Fruit fly (Drosophila melanogaster) whole organism, embryonic: Measurements from ENCODE around the gene CG31313.

Experiments
- Abd-B ChIP-seq: fragments of 200-800 bp; sonication (Bioruptor generic); optimal IDR thresholded peaks from 2 replicates; lab custom pipeline; 2018; ENCODE audit warnings: missing biosample characterization, mild to moderate bottlenecking, missing genetic modification characterization, moderate library complexity
- Aef1 ChIP-seq: fragments of 200-800 bp; sonication (Bioruptor generic); IDR thresholded peaks from 3 replicates; pipeline ENCODE4 v1.3.6; 2022; ENCODE audit warnings: missing biosample characterization, missing genetic modification characterization
- Atf3 ChIP-seq: fragments of 200-800 bp; sonication (Bioruptor generic); optimal IDR thresholded peaks from 3 replicates; lab custom pipeline; 2016; ENCODE audit warnings: missing biosample characterization, missing genetic modification characterization
- Blimp-1 ChIP-seq: fragments of 200-800 bp; sonication (Bioruptor generic); optimal IDR thresholded peaks from 3 replicates; lab custom pipeline; 2018; ENCODE audit warnings: missing biosample characterization, missing genetic modification characterization, mild to moderate bottlenecking, moderate library complexity, missing genetic modification reagents
- Bteb2 ChIP-seq: fragments of 200-800 bp; sonication (Bioruptor generic); optimal IDR thresholded peaks from 2 replicates; lab custom pipeline; 2016; ENCODE audit warnings: missing biosample characterization, missing genetic modification characterization
- CG10147 ChIP-seq: fragments of 200-800 bp; sonication (Bioruptor generic); optimal IDR thresholded peaks from 2 replicates; lab custom pipeline; 2019; ENCODE audit warnings: missing biosample characterization, mild to moderate bottlenecking, missing genetic modification characterization, moderate library complexity
- CG10274 ChIP-seq: fragments of 200-800 bp; sonication (Bioruptor generic); optimal IDR thresholded peaks from 3 replicates; lab custom pipeline; 2017; ENCODE audit warnings: missing biosample characterization, mild to moderate bottlenecking, missing genetic modification characterization
- CG10979 ChIP-seq: fragments of 200-800 bp; sonication (Bioruptor generic); optimal IDR thresholded peaks from 2 replicates; lab custom pipeline; 2018; ENCODE audit warnings: missing biosample characterization, mild to moderate bottlenecking, missing genetic modification characterization, moderate library complexity
- CG15601 ChIP-seq: fragments of 200-800 bp; sonication (Bioruptor generic); optimal IDR thresholded peaks from 3 replicates; lab custom pipeline; 2019; ENCODE audit warnings: missing biosample characterization, mild to moderate bottlenecking, missing genetic modification characterization, moderate library complexity
- CG1603 ChIP-seq: fragments of 200-800 bp; sonication (Bioruptor generic); optimal IDR thresholded peaks from 2 replicates; lab custom pipeline; 2019; ENCODE audit warnings: missing biosample characterization, mild to moderate bottlenecking, missing genetic modification characterization, moderate library complexity
- CG16813 ChIP-seq: fragments of 200-800 bp; sonication (Bioruptor generic); IDR thresholded peaks from 3 replicates; pipeline ENCODE4 v1.3.6; 2022; ENCODE audit warnings: missing biosample characterization, missing genetic modification characterization; ENCODE audit not compliant: partially characterized antibody
- CG18011 ChIP-seq: fragments of 200-800 bp; sonication (Bioruptor generic); optimal IDR thresholded peaks from 2 replicates; lab custom pipeline; 2017; ENCODE audit warnings: missing biosample characterization, missing genetic modification characterization, mild to moderate bottlenecking, moderate library complexity, missing genotype
- CG31224 ChIP-seq: fragments of 200-800 bp; sonication (Bioruptor generic); IDR thresholded peaks from 2 replicates; pipeline ENCODE4 v1.3.6; 2022; ENCODE audit warnings: missing biosample characterization, missing genetic modification characterization
- CG3281 ChIP-seq: fragments of 200-800 bp; sonication (Bioruptor generic); optimal IDR thresholded peaks from 3 replicates; lab custom pipeline; 2017; ENCODE audit warnings: missing biosample characterization, mild to moderate bottlenecking, missing genetic modification characterization
- CG33557 ChIP-seq: fragments of 200-800 bp; sonication (Bioruptor generic); optimal IDR thresholded peaks from 2 replicates; lab custom pipeline; 2019; ENCODE audit warnings: missing biosample characterization, mild to moderate bottlenecking, missing genetic modification characterization, moderate library complexity
- CG34422 ChIP-seq: fragments of 200-800 bp; sonication (Bioruptor generic); IDR thresholded peaks from 3 replicates; pipeline ENCODE4 v1.3.6; 2022; ENCODE audit warnings: missing biosample characterization, missing genetic modification characterization
- CG4730 ChIP-seq: fragments of 200-800 bp; sonication (Bioruptor generic); IDR thresholded peaks from 2 replicates; pipeline ENCODE4 v1.3.6; 2022; ENCODE audit warnings: missing biosample characterization, missing genetic modification characterization
- CG6813 ChIP-seq: fragments of 200-800 bp; sonication (Bioruptor generic); optimal IDR thresholded peaks from 2 replicates; lab custom pipeline; 2017; ENCODE audit warnings: missing biosample characterization, missing genetic modification characterization, mild to moderate bottlenecking, moderate library complexity, missing genetic modification reagents
- CG7556 ChIP-seq: fragments of 200-800 bp; sonication (Bioruptor generic); optimal IDR thresholded peaks from 2 replicates; lab custom pipeline; 2017; ENCODE audit warnings: missing biosample characterization, mild to moderate bottlenecking, missing genetic modification characterization
- CG7839 ChIP-seq: fragments of 200-800 bp; sonication (Bioruptor generic); optimal IDR thresholded peaks from 3 replicates; lab custom pipeline; 2018; ENCODE audit warnings: missing biosample characterization, mild to moderate bottlenecking, missing genetic modification characterization, moderate library complexity
- CTCF ChIP-seq: fragments of 200-800 bp; sonication (Bioruptor generic); optimal IDR thresholded peaks from 2 replicates; lab custom pipeline; 2017; ENCODE audit warnings: missing biosample characterization, mild to moderate bottlenecking, missing genetic modification characterization, moderate library complexity
- CrebB ChIP-seq: fragments of 200-800 bp; sonication (Bioruptor generic); optimal IDR thresholded peaks from 3 replicates; lab custom pipeline; 2018; ENCODE audit warnings: missing biosample characterization, mild to moderate bottlenecking, missing genetic modification characterization
- Deaf1 ChIP-seq: fragments of 200-800 bp; optimal IDR thresholded peaks from 3 replicates; lab custom pipeline; 2019; ENCODE audit warnings: missing biosample characterization, mild to moderate bottlenecking, missing genetic modification characterization, moderate library complexity
- Doc2 ChIP-seq: fragments of 200-800 bp; sonication (Bioruptor generic); IDR thresholded peaks from 2 replicates; pipeline ENCODE4 v1.3.6; 2022; ENCODE audit warnings: missing biosample characterization, missing genetic modification characterization
- Drgx ChIP-seq: fragments of 200-800 bp; sonication (Bioruptor generic); IDR thresholded peaks from 2 replicates; pipeline ENCODE4 v1.3.6; 2022; ENCODE audit warnings: missing biosample characterization, missing genetic modification characterization
- Ets97D ChIP-seq: fragments of 200-800 bp; sonication (Bioruptor generic); optimal IDR thresholded peaks from 3 replicates; lab custom pipeline; 2016; ENCODE audit warnings: missing biosample characterization, missing genetic modification characterization
- Gsc ChIP-seq: fragments of 200-800 bp; sonication (Bioruptor generic); IDR thresholded peaks from 2 replicates; pipeline ENCODE4 v1.3.6; 2022; ENCODE audit warnings: missing biosample characterization, missing genetic modification characterization
- H2.0 ChIP-seq: fragments of 200-800 bp; sonication (Bioruptor generic); IDR thresholded peaks from 2 replicates; pipeline ENCODE4 v1.3.6; 2022; ENCODE audit warnings: missing biosample characterization, missing genetic modification characterization
- HmgD ChIP-seq: fragments of 200-800 bp; sonication (Bioruptor generic); optimal IDR thresholded peaks from 3 replicates; lab custom pipeline; 2016; ENCODE audit warnings: missing biosample characterization, missing genetic modification characterization
- Hmr ChIP-seq: fragments of 200-800 bp; sonication (Bioruptor generic); optimal IDR thresholded peaks from 3 replicates; lab custom pipeline; 2017; ENCODE audit warnings: mild to moderate bottlenecking, missing biosample characterization, missing genetic modification reagents, missing genetic modification characterization
- ab ChIP-seq: fragments of 200-800 bp; sonication (Bioruptor generic); optimal IDR thresholded peaks from 2 replicates; lab custom pipeline; 2016; ENCODE audit warnings: missing biosample characterization, missing genetic modification characterization
- bsh ChIP-seq, 2 experiments: fragments of 200-800 bp; sonication (Bioruptor generic); optimal IDR thresholded peaks; 2 replicates each; lab custom pipeline; 2017 to 2018; ENCODE audit warnings: mild to moderate bottlenecking in 2 of 2, missing biosample characterization in 2 of 2, missing genetic modification characterization in 2 of 2, moderate library complexity in 1 of 2
- chn ChIP-seq: fragments of 200-800 bp; sonication (Bioruptor generic); optimal IDR thresholded peaks from 2 replicates; lab custom pipeline; 2016; ENCODE audit warnings: missing biosample characterization, missing genetic modification characterization
- eyg ChIP-seq: fragments of 200-800 bp; sonication (Bioruptor generic); optimal IDR thresholded peaks from 3 replicates; lab custom pipeline; 2016; ENCODE audit warnings: missing biosample characterization, missing genetic modification characterization
- fru ChIP-seq: fragments of >200 bp; optimal IDR thresholded peaks from 2 replicates; lab custom pipeline; 2017
- gro ChIP-seq: fragments of 200-800 bp; sonication (Bioruptor generic); optimal IDR thresholded peaks from 2 replicates; lab custom pipeline; 2016; ENCODE audit warnings: missing biosample characterization, missing genetic modification characterization
- hb ChIP-seq: fragments of 200-800 bp; sonication (Bioruptor generic); IDR thresholded peaks from 3 replicates; pipeline ENCODE4 v1.3.6; 2022; ENCODE audit warnings: missing biosample characterization, missing genetic modification characterization; ENCODE audit not compliant: partially characterized antibody
- hkb ChIP-seq, 2 experiments: fragments of 200-800 bp in 1 of 2; fragments of >200 bp in 1 of 2; sonication (Bioruptor generic) in 1 of 2; IDR thresholded peaks in 1 of 2; optimal IDR thresholded peaks in 1 of 2; 2 replicates each; pipeline versions ENCODE4 v1.3.6 to Lab custom; 2017 to 2022; ENCODE audit warnings: missing biosample characterization in 1 of 2, missing genetic modification characterization in 1 of 2
- jumu ChIP-seq: fragments of 200-800 bp; sonication (Bioruptor generic); optimal IDR thresholded peaks from 3 replicates; lab custom pipeline; 2016; ENCODE audit warnings: missing biosample characterization, missing genetic modification characterization
- lmd ChIP-seq: fragments of 200-800 bp; sonication (Bioruptor generic); IDR thresholded peaks from 2 replicates; pipeline ENCODE4 v1.3.6; 2022; ENCODE audit warnings: missing biosample characterization, missing genetic modification characterization
- mam ChIP-seq: fragments of 200-800 bp; sonication (Bioruptor generic); optimal IDR thresholded peaks from 3 replicates; lab custom pipeline; 2016; ENCODE audit warnings: missing biosample characterization, missing genetic modification characterization
- pnt ChIP-seq: fragments of 200-800 bp; sonication (Bioruptor generic); optimal IDR thresholded peaks from 3 replicates; lab custom pipeline; 2016; ENCODE audit warnings: missing biosample characterization, missing genetic modification characterization
- salm ChIP-seq: fragments of 200-800 bp; sonication (Bioruptor generic); optimal IDR thresholded peaks from 2 replicates; lab custom pipeline; 2018; ENCODE audit warnings: missing biosample characterization, mild to moderate bottlenecking, missing genetic modification characterization
- shn ChIP-seq: fragments of 200-800 bp; sonication (Bioruptor generic); optimal IDR thresholded peaks from 3 replicates; lab custom pipeline; 2016; ENCODE audit warnings: missing biosample characterization, missing genetic modification characterization
- sim ChIP-seq: fragments of 200-800 bp; sonication (Bioruptor generic); IDR thresholded peaks from 2 replicates; pipeline ENCODE4 v1.3.6; 2022; ENCODE audit warnings: missing biosample characterization, missing genetic modification characterization
- slp2 ChIP-seq: fragments of 200-800 bp; sonication (Bioruptor generic); optimal IDR thresholded peaks from 2 replicates; lab custom pipeline; 2016; ENCODE audit warnings: missing biosample characterization, missing genetic modification characterization
- zen2 ChIP-seq: fragments of 200-800 bp; sonication (Bioruptor generic); IDR thresholded peaks from 3 replicates; pipeline ENCODE4 v1.3.6; 2022; ENCODE audit warnings: missing biosample characterization, missing genetic modification characterization; ENCODE audit not compliant: partially characterized antibody
- zf30C ChIP-seq: fragments of 200-800 bp; sonication (Bioruptor generic); optimal IDR thresholded peaks from 3 replicates; lab custom pipeline; 2018; ENCODE audit warnings: missing biosample characterization, mild to moderate bottlenecking, missing genetic modification characterization
- zfh1 ChIP-seq: fragments of 200-800 bp; sonication (Bioruptor generic); IDR thresholded peaks from 3 replicates; pipeline ENCODE4 v1.3.6; 2022; ENCODE audit warnings: missing biosample characterization, missing genetic modification characterization

Gene CG31313

dm6 chr3R:14608892-14609692 lies 41.9 kb upstream of the CG31313 start, which contains the start of gene CG14853 (continued):
- TF ChIP-seq CG10147 (GFP tag; lab: Kevin White, UChicago) = no peak
- TF ChIP-seq zf30C (GFP tag; lab: Kevin White, UChicago) = no peak
- TF ChIP-seq slp2 (GFP tag; lab: Kevin White, UChicago) = no peak
- TF ChIP-seq bsh (GFP tag; optimal IDR thresholded peaks at IDR 0.05; lab: Kevin White, UChicago) = peak in 1 of 2 experiments; percentile 88
- no peak for TF ChIP-seq Bteb2 (GFP tag; lab: Kevin White, UChicago)
- peak; percentile 62 for TF ChIP-seq CG10979 (tag; lab: Kevin White, UChicago)
- no peak for TF ChIP-seq CG16813 (GFP tag; lab: Robert Waterston, UW)
- peak; percentile 68 for TF ChIP-seq Hmr (GFP tag; lab: Kevin White, UChicago)
- TF ChIP-seq hb (GFP tag; lab: Robert Waterston, UW) = no peak
- peak; percentile 4 for TF ChIP-seq eyg (GFP tag; lab: Kevin White, UChicago)
- no peak for TF ChIP-seq Doc2 (GFP tag; lab: Robert Waterston, UW)
- TF ChIP-seq CG34422 = peak; percentile 49; the same call in 2 of the 3 replicates
- no peak for TF ChIP-seq gro
- TF ChIP-seq CG4730 (GFP tag; lab: Robert Waterston, UW) = peak; percentile 53
- TF ChIP-seq CG18011 (GFP tag; lab: Kevin White, UChicago) = peak; percentile 50
- TF ChIP-seq Atf3 (GFP tag; lab: Kevin White, UChicago) = no peak
- peak; percentile 23 for TF ChIP-seq CTCF (GFP tag; lab: Kevin White, UChicago)
- peak; percentile 97 for TF ChIP-seq Ets97D (GFP tag; lab: Kevin White, UChicago)
- TF ChIP-seq pnt = no peak
- peak; percentile 59 for TF ChIP-seq CG3281
- TF ChIP-seq CG15601 (tag; lab: Kevin White, UChicago) = peak; percentile 83
- TF ChIP-seq Gsc (GFP tag; lab: Robert Waterston, UW) = no peak
- peak; percentile 86 for TF ChIP-seq CG6813
- peak; percentile 14 for TF ChIP-seq chn (GFP tag; lab: Kevin White, UChicago)
- TF ChIP-seq ab = no peak
- peak; percentile 25 for TF ChIP-seq CG33557 (GFP tag; lab: Kevin White, UChicago)
- TF ChIP-seq jumu (GFP tag; lab: Kevin White, UChicago) = no peak
- TF ChIP-seq lmd = peak; percentile 78
- TF ChIP-seq CG31224 = peak; percentile 7; the same call in 1 of the 2 replicates
- peak; percentile 75 for TF ChIP-seq H2.0
- no peak; the same call in 1 of the 2 replicates for TF ChIP-seq Drgx
- TF ChIP-seq fru (lab: Kevin White, UChicago) = no peak
- TF ChIP-seq hkb (optimal IDR thresholded peaks at IDR 0.05; lab: Kevin White, UChicago) = no peak
- TF ChIP-seq hkb (GFP tag; IDR thresholded peaks at IDR 0.05; lab: Robert Waterston, UW) = peak; percentile 79
- peak; percentile 72 for TF ChIP-seq Aef1 (GFP tag; lab: Robert Waterston, UW)
- TF ChIP-seq Deaf1 (tag; lab: Kevin White, UChicago) = peak; percentile 60
- peak; percentile 4; the same call in 1 of the 2 replicates for TF ChIP-seq sim
- TF ChIP-seq CG1603 (tag; lab: Kevin White, UChicago) = peak; percentile 70
- TF ChIP-seq Blimp-1 (GFP tag; lab: Kevin White, UChicago) = peak; percentile 77
- TF ChIP-seq salm (tag; lab: Kevin White, UChicago) = no peak
- TF ChIP-seq HmgD (GFP tag; lab: Kevin White, UChicago) = no peak
- TF ChIP-seq mam = peak; percentile 39
- TF ChIP-seq CG7839 = peak; percentile 93
- TF ChIP-seq CG7556 = peak; percentile 72
- no peak for TF ChIP-seq CG10274 (GFP tag; lab: Kevin White, UChicago)
- no peak for TF ChIP-seq zen2 (GFP tag; lab: Robert Waterston, UW)
- peak; percentile 9 for TF ChIP-seq shn (GFP tag; lab: Kevin White, UChicago)
- TF ChIP-seq Abd-B (GFP tag; lab: Kevin White, UChicago) = peak; percentile 72
- peak; percentile 14 for TF ChIP-seq CrebB
- peak; percentile 77 for TF ChIP-seq zfh1
